Fruit fly (Drosophila melanogaster) Kc167 (cell line): ENCODE data around the gene muc.

ENCODE experiments used
- Myc ChIP-seq: fragments of >200 bp; optimal IDR thresholded peaks from 2 replicates; lab custom pipeline; 2017; ENCODE audit warnings: missing external identifiers
- Sin3A ChIP-seq: fragments of >200 bp; optimal IDR thresholded peaks from 2 replicates; lab custom pipeline; 2018; ENCODE audit warnings: missing external identifiers
- h ChIP-seq: fragments of >200 bp; optimal IDR thresholded peaks from 3 replicates; lab custom pipeline; 2018; ENCODE audit warnings: missing external identifiers
- insv ChIP-seq: fragments of >200 bp; optimal IDR thresholded peaks from 3 replicates; lab custom pipeline; 2018; ENCODE audit warnings: missing external identifiers
- psq ChIP-seq: fragments of >200 bp; optimal IDR thresholded peaks from 2 replicates; lab custom pipeline; 2017; ENCODE audit warnings: missing external identifiers
- ttk ChIP-seq: sonication (Bioruptor generic); optimal IDR thresholded peaks from 2 replicates; lab custom pipeline; 2017; ENCODE audit warnings: missing external identifiers

Gene muc

DNA sequence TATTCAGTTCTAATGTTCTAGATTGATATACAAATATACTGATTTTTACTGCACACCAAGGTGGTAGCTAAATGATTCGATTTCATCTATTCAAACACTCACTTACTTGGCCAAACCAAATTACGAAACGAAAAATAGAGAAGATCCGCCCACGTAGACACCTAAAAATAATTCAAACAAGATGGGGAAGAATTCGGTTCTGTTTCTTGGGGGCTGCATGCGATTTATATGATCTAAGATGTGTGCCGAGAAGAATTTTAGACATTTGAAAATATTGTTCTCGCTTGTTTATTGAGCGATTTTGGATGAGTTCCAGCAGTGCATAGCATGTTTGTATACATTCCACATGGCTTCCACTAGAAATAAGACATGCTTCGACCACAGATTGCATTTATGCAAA is 19.0 kb upstream of the muc start:
- TF ChIP-seq ttk (lab: Kevin White, UChicago): no peak
- no peak for TF ChIP-seq h
- no peak for TF ChIP-seq psq (lab: Kevin White, UChicago)
- no peak for TF ChIP-seq insv (lab: Kevin White, UChicago)
- TF ChIP-seq Sin3A (lab: Kevin White, UChicago): no peak

dm6 chr2L:7409007-7409406 is 17.7 kb upstream of the muc start:
- no peak for TF ChIP-seq ttk (lab: Kevin White, UChicago)
- TF ChIP-seq Sin3A (lab: Kevin White, UChicago): no peak
- TF ChIP-seq insv (lab: Kevin White, UChicago): no peak
- no peak for TF ChIP-seq h

- TF ChIP-seq psq (lab: Kevin White, UChicago): no peak
- no peak for TF ChIP-seq Sin3A (lab: Kevin White, UChicago)
- TF ChIP-seq insv (lab: Kevin White, UChicago): no peak
- no peak for TF ChIP-seq Myc (lab: Kevin White, UChicago)
- TF ChIP-seq ttk (lab: Kevin White, UChicago): no peak
- no peak for TF ChIP-seq h
Observed at dm6 chr2L:7409602-7410001, 17.1 kb upstream of the muc start, which contains the start of gene CG5181. CG5181 (minus strand) TSS chr2L:7409809.

DNA sequence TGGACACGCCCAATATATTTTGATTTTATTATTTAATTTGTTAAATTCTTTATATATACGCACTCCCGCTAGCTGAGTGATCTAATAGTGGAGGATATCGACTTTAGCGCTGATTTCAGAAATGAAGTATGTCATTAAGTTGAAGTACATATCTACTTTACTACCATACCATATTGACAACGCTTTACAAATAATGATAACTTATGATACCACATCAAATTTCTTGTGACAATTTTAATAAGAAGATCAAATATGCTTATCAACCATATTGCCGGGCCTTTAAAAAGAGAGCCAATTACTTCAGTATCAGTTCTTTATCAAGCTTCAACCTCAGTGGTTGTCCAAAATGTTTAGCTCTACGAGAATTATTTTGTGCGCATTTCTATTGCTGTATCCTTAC is 16.1 kb upstream of the muc start, which contains the start of gene CG15818:
Gene CG15818 (plus strand): TSS at position 301 of the 400 bp plus-strand sequence.
- no peak for TF ChIP-seq Myc (lab: Kevin White, UChicago)

DNA sequence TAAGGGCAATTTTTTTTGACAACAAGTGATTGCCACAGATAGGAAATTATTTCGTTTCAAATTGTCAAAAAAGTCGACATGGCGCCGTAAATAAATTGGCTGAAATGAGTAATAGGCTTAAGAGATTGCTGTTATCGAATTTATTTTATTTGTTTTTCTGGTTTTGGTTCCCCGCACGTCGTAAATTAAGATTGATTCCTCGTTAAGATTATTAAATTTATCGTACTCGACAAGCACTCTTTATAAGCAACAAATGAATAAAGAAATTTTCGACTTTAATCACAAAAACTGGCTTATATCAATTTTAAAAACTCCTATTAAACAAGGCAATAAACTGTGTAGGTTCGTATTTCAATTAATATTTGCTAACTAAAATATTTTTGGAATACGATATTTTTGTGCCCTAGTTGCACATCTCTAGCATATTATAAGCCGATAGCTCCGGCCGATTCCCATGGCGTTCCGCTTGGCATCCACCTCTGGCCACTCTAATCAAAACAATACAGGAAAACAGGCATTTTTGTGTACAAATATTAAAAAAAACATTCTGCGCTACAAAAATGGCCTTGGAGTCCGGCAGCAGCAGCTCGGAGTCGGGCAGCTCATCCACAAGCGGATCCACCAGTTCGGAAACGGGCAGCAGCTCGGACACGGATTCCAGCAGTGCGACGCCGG is 14.6 kb upstream of the muc start, which contains the start of gene chm:
Gene chm (plus strand): TSS at position 471 of the 675 bp plus-strand sequence.
- no peak for TF ChIP-seq ttk (lab: Kevin White, UChicago)

- no peak for TF ChIP-seq h
- no peak for TF ChIP-seq Myc (lab: Kevin White, UChicago)
- TF ChIP-seq psq (lab: Kevin White, UChicago): no peak
- TF ChIP-seq insv (lab: Kevin White, UChicago): no peak
- TF ChIP-seq Sin3A (lab: Kevin White, UChicago): no peak
- TF ChIP-seq ttk (lab: Kevin White, UChicago): no peak
Observed at dm6 chr2L:7418148-7418988, 8.3 kb upstream of the muc start.

DNA sequence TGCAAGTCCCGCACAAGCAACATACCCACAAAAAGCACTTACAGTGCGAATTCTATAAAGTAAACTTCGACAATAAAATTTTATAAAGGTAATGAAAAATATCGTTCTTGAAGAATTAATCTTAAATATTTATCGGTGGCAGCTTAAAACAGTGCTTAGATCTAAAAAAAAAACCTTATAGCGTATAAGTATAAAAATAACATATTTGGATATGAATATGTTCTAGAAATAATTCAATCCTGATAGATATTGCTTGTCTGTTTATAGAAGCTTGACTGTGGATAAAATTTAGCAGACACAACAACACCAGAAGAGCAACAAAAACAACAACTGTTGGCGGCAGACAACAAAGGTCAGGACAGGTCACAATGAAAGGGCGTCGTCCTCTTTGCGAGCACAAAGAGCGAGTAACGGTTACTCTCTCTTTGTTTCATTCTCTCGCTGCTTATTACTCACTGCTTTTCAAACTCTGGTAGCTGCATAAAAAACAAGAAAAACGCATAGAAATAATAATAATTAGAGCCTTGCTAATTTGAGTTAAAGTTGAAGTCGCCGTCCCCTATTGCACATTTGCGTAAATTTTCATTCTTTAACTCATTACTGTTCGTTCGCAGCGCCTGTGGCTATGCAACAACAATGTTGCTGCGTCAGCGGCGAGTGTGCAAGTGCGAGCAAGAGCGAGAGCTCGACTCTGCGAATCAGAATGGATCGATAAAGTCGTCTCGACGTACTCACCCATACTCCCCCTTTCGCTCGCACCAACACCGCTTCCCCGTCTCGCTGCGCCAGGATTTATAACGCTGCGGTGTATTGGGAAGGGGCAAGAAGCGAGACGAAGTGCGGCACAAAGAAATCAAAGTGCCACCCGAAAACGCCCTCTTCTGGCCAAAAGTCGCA is 7.0 kb upstream of the muc start:
- no peak for TF ChIP-seq insv (lab: Kevin White, UChicago)
- no peak for TF ChIP-seq psq (lab: Kevin White, UChicago)
- TF ChIP-seq ttk (lab: Kevin White, UChicago): no peak
- no peak for TF ChIP-seq h
- TF ChIP-seq Sin3A (lab: Kevin White, UChicago): no peak
- TF ChIP-seq Myc (lab: Kevin White, UChicago): no peak

- TF ChIP-seq Sin3A (lab: Kevin White, UChicago) (no peak), ttk (lab: Kevin White, UChicago) (no peak), Myc (lab: Kevin White, UChicago) (no peak), psq (lab: Kevin White, UChicago) (no peak), insv (lab: Kevin White, UChicago) (no peak), h (no peak)
Observed at dm6 chr2L:7420305-7421287, 6.1 kb upstream of the muc start.

DNA sequence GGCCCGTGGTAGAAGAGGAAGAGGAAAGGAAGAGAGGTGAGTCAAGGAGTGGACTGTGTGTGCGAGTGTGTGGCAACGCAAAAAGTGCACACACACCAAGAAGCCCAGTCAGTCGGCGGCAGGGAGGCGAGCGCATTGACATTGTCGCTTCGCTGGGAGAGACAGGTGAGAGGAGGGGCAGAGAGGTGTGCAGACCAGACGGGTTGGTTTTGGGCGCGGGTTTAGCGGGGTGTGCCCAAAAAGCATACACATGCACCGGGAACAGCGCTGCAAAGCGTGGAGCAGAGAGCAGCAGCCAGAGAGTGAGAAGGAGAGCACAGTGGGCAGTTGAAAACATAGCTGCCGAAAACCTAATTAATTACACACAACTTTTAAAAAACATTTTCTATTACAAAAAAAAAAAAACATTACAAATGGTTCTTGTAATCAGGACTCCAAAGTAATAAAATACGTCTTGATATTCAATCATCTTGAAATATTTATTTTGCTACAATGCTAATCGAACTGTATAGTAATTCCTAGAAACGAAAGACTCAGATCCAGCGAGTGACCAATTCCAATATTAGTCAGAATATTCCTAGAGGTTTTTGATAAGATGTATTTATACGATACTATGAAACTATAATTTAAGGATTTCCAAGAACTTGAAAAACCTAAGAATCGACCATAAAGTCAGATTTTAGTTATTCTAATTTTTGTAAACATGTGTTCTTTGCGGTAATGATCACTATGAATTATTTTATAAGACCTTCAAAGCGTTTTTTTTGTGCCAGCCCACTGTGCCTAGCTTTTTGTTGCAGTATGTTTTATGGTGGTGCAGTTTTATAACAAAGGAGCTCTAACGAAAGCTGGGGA is 4.0 kb upstream of the muc start:
- TF ChIP-seq h: no peak
- TF ChIP-seq Sin3A (lab: Kevin White, UChicago): no peak
- no peak for TF ChIP-seq Myc (lab: Kevin White, UChicago)
- no peak for TF ChIP-seq ttk (lab: Kevin White, UChicago)
- TF ChIP-seq insv (lab: Kevin White, UChicago): no peak
- no peak for TF ChIP-seq psq (lab: Kevin White, UChicago)

DNA sequence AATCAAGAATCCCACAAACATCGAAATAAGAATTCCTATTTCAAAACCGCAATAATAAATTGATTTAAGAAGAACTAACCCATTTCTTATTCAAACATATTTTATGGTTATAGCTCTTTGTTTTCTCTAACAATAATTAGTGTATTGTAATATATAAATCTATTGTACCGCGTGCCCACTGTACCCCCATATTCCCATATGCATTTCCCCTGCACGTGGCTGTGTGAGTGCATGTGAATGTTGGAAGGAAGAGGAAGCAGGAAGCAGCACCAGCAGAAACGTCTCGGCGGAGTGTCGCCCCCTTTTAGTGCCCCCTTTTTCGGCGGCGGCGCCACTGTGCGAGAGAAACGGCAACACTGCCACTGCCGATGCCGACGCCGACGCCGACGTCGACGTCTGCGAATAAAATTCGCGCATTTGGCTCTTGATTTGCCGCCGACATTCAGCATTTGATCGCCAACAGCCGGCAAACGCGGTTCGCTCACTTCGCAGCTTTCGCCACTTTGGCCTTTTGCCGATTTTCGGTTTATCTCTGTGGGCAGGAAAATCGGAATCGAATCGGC is 3.3 kb upstream of the muc start:
- no peak for TF ChIP-seq h
- no peak for TF ChIP-seq Myc (lab: Kevin White, UChicago)
- TF ChIP-seq Sin3A (lab: Kevin White, UChicago): no peak
- no peak for TF ChIP-seq ttk (lab: Kevin White, UChicago)
- no peak for TF ChIP-seq insv (lab: Kevin White, UChicago)
- no peak for TF ChIP-seq psq (lab: Kevin White, UChicago)
